Fruit fly (Drosophila melanogaster): ENCODE measurements around the gene CG10752.

The CG10752 gene

dm6 chr3L:12903611-12904010 lies 50.8 kb downstream of the CG10752 start, which contains the start of gene CG32117:
TSS of gene CG32117 (minus strand) at chr3L:12903711.
- TF ChIP-seq CG9705 (GFP tag; optimal IDR thresholded peaks at IDR 0.05) (no peak), foxo (GFP tag; optimal IDR thresholded peaks at IDR 0.05) (no peak), tai (GFP tag; optimal IDR thresholded peaks at IDR 0.05) (no peak), lola (GFP tag; optimal IDR thresholded peaks at IDR 0.05) (no peak), GATAd (GFP tag; optimal IDR thresholded peaks at IDR 0.05) (no peak), pan (optimal IDR thresholded peaks at IDR 0.05) (no peak), h (GFP tag; optimal IDR thresholded peaks at IDR 0.05) (no peak), CG32264 (GFP tag; optimal IDR thresholded peaks at IDR 0.05) (no peak), Abd-B (GFP tag; optimal IDR thresholded peaks at IDR 0.05) (no peak)

Measured in whole organism, wandering third instar larva.